Worm (Caenorhabditis elegans): ENCODE data around the gene myo-3.

- TF ChIP-seq nhr-76 (tag; optimal IDR thresholded peaks at IDR 0.05), result no peak
- TF ChIP-seq nhr-11 (tag; optimal IDR thresholded peaks at IDR 0.05), result no peak
- no peak for TF ChIP-seq R02D3.7 (tag; optimal IDR thresholded peaks at IDR 0.05)
- TF ChIP-seq tbx-2 (tag; optimal IDR thresholded peaks at IDR 0.05), result no peak
- no peak for TF ChIP-seq unc-62 (GFP tag; optimal IDR thresholded peaks at IDR 0.05)
- TF ChIP-seq ceh-9 (tag; optimal IDR thresholded peaks at IDR 0.05), result no peak
- TF ChIP-seq nhr-43 (tag; optimal IDR thresholded peaks at IDR 0.05; ENCODE audit: poor library complexity, severe bottlenecking), result no peak
- no peak for TF ChIP-seq ceh-82 (tag; optimal IDR thresholded peaks at IDR 0.05)
- no peak for TF ChIP-seq nfya-1 (tag; optimal IDR thresholded peaks at IDR 0.05; ENCODE audit: insufficient read depth)
These were observed 21.2 kb upstream of the myo-3 start, which contains the start of gene T04H1.12 for ce11 chrV:12255343-12255742.
